1 fruit fly cellular context compared by ENCODE assay signal in genomic region chrX:2286985-2287384, dm6.
TF ChIP-seq lines count a peak whose summit lies in the region.

No protein-coding gene starts in this region.

TF ChIP-seq in whole organism, prepupa, 60 proteins besides CTCF, POLR2A, EP300 and RAD21 (continued from another document):
- TF ChIP-seq Eip93F (GFP tag; optimal IDR thresholded peaks at IDR 0.05; lab: Kevin White, UChicago): no peak
- TF ChIP-seq spab (GFP tag; optimal IDR thresholded peaks at IDR 0.05; lab: Kevin White, UChicago): no peak
- no peak for TF ChIP-seq fd85E (GFP tag; optimal IDR thresholded peaks at IDR 0.05; lab: Kevin White, UChicago)
- TF ChIP-seq CG6808 (GFP tag; optimal IDR thresholded peaks at IDR 0.05; lab: Kevin White, UChicago): no peak
- no peak for TF ChIP-seq Blimp-1 (GFP tag; optimal IDR thresholded peaks at IDR 0.05; lab: Kevin White, UChicago)
- TF ChIP-seq fd59A (GFP tag; optimal IDR thresholded peaks at IDR 0.05; lab: Kevin White, UChicago): no peak
TF ChIP-seq in whole organism, prepupa: peak in this region for 6.
